Worm (Caenorhabditis elegans) whole organism, L4 larva: ENCODE data around the gene F43C1.7.

Source experiments
- Y5F2A.4 ChIP-seq: fragments of 200-800 bp; sonication (Bioruptor generic); optimal IDR thresholded peaks from 2 replicates; lab custom pipeline; 2018; ENCODE audit warnings: mild to moderate bottlenecking, missing genetic modification characterization, missing compliant biosample characterization
- ama-1 ChIP-seq: fragments of 150-350 bp; optimal IDR thresholded peaks from 2 replicates; lab custom pipeline; 2014; ENCODE audit warnings: inconsistent platforms, mixed read lengths
- egl-27 ChIP-seq: sonication (generic microtip); optimal IDR thresholded peaks from 3 replicates; lab custom pipeline; 2017; ENCODE audit warnings: missing biosample characterization, missing genetic modification reagents, missing genetic modification characterization
- hlh-11 ChIP-seq: fragments of 200-800 bp; sonication (Bioruptor generic); optimal IDR thresholded peaks from 2 replicates; lab custom pipeline; 2018; ENCODE audit warnings: mild to moderate bottlenecking, missing genetic modification characterization, missing compliant biosample characterization
- lin-38 ChIP-seq: fragments of 200-800 bp; sonication (Bioruptor generic); IDR thresholded peaks from 2 replicates; pipeline ENCODE4 v1.3.6; 2022; ENCODE audit warnings: missing genetic modification reagents, missing genetic modification characterization, missing compliant biosample characterization
- mdl-1 ChIP-seq, 2 experiments: fragments of 150-350 bp in 1 of 2; sonication (generic microtip) in 1 of 2; optimal IDR thresholded peaks; 2 replicates each; lab custom pipeline; 2014 to 2017; ENCODE audit warnings: missing biosample characterization in 2 of 2, missing genetic modification characterization in 2 of 2
- nhr-11 ChIP-seq: fragments of 150-350 bp; optimal IDR thresholded peaks from 2 replicates; lab custom pipeline; 2014; ENCODE audit warnings: missing biosample characterization, missing genetic modification characterization
- php-3 ChIP-seq: fragments of 200-800 bp; sonication (Bioruptor generic); IDR thresholded peaks from 2 replicates; pipeline ENCODE4 v1.3.6; 2022; ENCODE audit warnings: missing genetic modification reagents, missing genetic modification characterization, missing compliant biosample characterization

ce11 chrIII:4196301-4196987, 45.9 kb downstream of the F43C1.7 start:
- TF ChIP-seq lin-38 (GFP tag; lab: Robert Waterston, UW): peak; percentile 30; the same call in 1 of the 2 replicates
- no peak for TF ChIP-seq php-3 (GFP tag; lab: Robert Waterston, UW)
- peak; percentile 80 to 91 for TF ChIP-seq mdl-1 (tag; optimal IDR thresholded peaks at IDR 0.05; lab: Kevin White, UChicago)
- no peak for TF ChIP-seq Y5F2A.4 (GFP tag; lab: Kevin White, UChicago)
- no peak for TF ChIP-seq nhr-11 (tag; lab: Kevin White, UChicago)
- TF ChIP-seq hlh-11 (tag; lab: Kevin White, UChicago): peak; percentile 25
- TF ChIP-seq egl-27: no peak
- TF ChIP-seq ama-1 (lab: Kevin White, UChicago): no peak
